Fruit fly (Drosophila melanogaster): ENCODE measurements around the gene CG42676.

DNA sequence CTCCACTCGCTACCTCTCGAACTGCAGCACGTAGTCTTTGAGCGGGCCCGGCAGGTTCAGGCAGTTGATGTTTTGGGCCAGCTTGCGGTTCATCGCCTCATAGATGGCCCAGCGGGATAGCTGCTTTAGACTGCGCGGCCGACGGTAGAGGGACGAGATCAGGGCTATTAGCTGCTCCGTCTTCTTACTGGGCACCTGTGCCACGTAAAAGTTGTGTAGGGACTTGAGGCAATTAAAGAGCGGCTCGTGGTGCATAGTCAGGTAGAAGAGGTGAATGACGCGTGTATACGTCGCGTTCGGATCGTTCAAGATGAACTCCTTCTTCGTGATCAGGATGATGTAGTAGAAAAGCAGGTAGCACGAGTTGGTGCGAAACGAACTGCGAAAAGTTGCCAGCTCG lies 30.3 kb upstream of the CG42676 start:
- TF ChIP-seq CG8478 (optimal IDR thresholded peaks at IDR 0.05) (no peak), pan (optimal IDR thresholded peaks at IDR 0.05) (no peak)
